Fruit fly (Drosophila melanogaster) whole organism, embryonic: Measurements from ENCODE around the gene trx.

ENCODE experiments used
- Aef1 ChIP-seq: fragments of 200-800 bp; sonication (Bioruptor generic); IDR thresholded peaks from 3 replicates; pipeline ENCODE4 v1.3.6; 2022; ENCODE audit warnings: missing biosample characterization, missing genetic modification characterization
- CG10147 ChIP-seq: fragments of 200-800 bp; sonication (Bioruptor generic); optimal IDR thresholded peaks from 2 replicates; lab custom pipeline; 2019; ENCODE audit warnings: missing biosample characterization, mild to moderate bottlenecking, missing genetic modification characterization, moderate library complexity
- CG11093 ChIP-seq: fragments of 200-800 bp; sonication (Bioruptor generic); IDR thresholded peaks from 3 replicates; pipeline ENCODE4 v1.3.6; 2022; ENCODE audit warnings: missing biosample characterization, missing genetic modification characterization
- CG13894 ChIP-seq: fragments of 200-800 bp; sonication (Bioruptor generic); optimal IDR thresholded peaks from 3 replicates; lab custom pipeline; 2018; ENCODE audit warnings: missing biosample characterization, mild to moderate bottlenecking, missing genetic modification characterization, moderate library complexity
- CG15514 ChIP-seq: fragments of 200-800 bp; sonication (Bioruptor generic); optimal IDR thresholded peaks from 3 replicates; lab custom pipeline; 2017; ENCODE audit warnings: missing biosample characterization, missing genetic modification characterization, mild to moderate bottlenecking, moderate library complexity, missing genetic modification reagents
- CG1603 ChIP-seq: fragments of 200-800 bp; sonication (Bioruptor generic); optimal IDR thresholded peaks from 2 replicates; lab custom pipeline; 2019; ENCODE audit warnings: missing biosample characterization, mild to moderate bottlenecking, missing genetic modification characterization, moderate library complexity
- CG1647 ChIP-seq: fragments of 200-800 bp; sonication (Bioruptor generic); optimal IDR thresholded peaks from 3 replicates; lab custom pipeline; 2016; ENCODE audit warnings: missing biosample characterization, missing genetic modification characterization
- CG17385 ChIP-seq: fragments of 200-800 bp; sonication (Bioruptor generic); optimal IDR thresholded peaks from 3 replicates; lab custom pipeline; 2018; ENCODE audit warnings: missing biosample characterization, mild to moderate bottlenecking, missing genetic modification characterization
- CG2129 ChIP-seq: fragments of 200-800 bp; sonication (Bioruptor generic); IDR thresholded peaks from 2 replicates; pipeline ENCODE4 v1.3.6; 2022; ENCODE audit warnings: missing biosample characterization, missing genetic modification characterization; ENCODE audit not compliant: partially characterized antibody
- CG2199 ChIP-seq: fragments of 200-800 bp; sonication (Bioruptor generic); IDR thresholded peaks from 3 replicates; pipeline ENCODE4 v1.3.6; 2022; ENCODE audit warnings: missing biosample characterization, missing genetic modification characterization
- CG33557 ChIP-seq: fragments of 200-800 bp; sonication (Bioruptor generic); optimal IDR thresholded peaks from 2 replicates; lab custom pipeline; 2019; ENCODE audit warnings: missing biosample characterization, mild to moderate bottlenecking, missing genetic modification characterization, moderate library complexity
- CG6175 ChIP-seq: fragments of 200-800 bp; sonication (Bioruptor generic); IDR thresholded peaks from 3 replicates; pipeline ENCODE4 v1.3.6; 2022; ENCODE audit warnings: missing biosample characterization, missing genetic modification characterization
- CG6254 ChIP-seq: fragments of 200-800 bp; sonication (Bioruptor generic); optimal IDR thresholded peaks from 3 replicates; lab custom pipeline; 2017; ENCODE audit warnings: mild to moderate bottlenecking, missing biosample characterization, missing genetic modification reagents, missing genetic modification characterization
- CG6791 ChIP-seq: fragments of 200-800 bp; sonication (Bioruptor generic); IDR thresholded peaks from 3 replicates; pipeline ENCODE4 v1.3.6; 2022; ENCODE audit warnings: missing biosample characterization, missing genetic modification characterization; ENCODE audit not compliant: partially characterized antibody
- CG7786 ChIP-seq: fragments of 200-800 bp; sonication (Bioruptor generic); optimal IDR thresholded peaks from 2 replicates; lab custom pipeline; 2016; ENCODE audit warnings: missing biosample characterization, missing genetic modification characterization
- CG8478 ChIP-seq: fragments of >200 bp; optimal IDR thresholded peaks from 2 replicates; lab custom pipeline; 2018
- CkIIα-i1 ChIP-seq: fragments of 200-800 bp; sonication (Bioruptor generic); IDR thresholded peaks from 2 replicates; pipeline ENCODE4 v1.3.6; 2022; ENCODE audit warnings: missing biosample characterization, missing genetic modification characterization
- D19B ChIP-seq: fragments of 200-800 bp; sonication (Bioruptor generic); optimal IDR thresholded peaks from 2 replicates; lab custom pipeline; 2017; ENCODE audit warnings: missing biosample characterization, mild to moderate bottlenecking, missing genetic modification characterization
- Dp ChIP-seq: fragments of 200-800 bp; sonication (Bioruptor generic); optimal IDR thresholded peaks from 2 replicates; lab custom pipeline; 2018; ENCODE audit warnings: missing biosample characterization, mild to moderate bottlenecking, missing genetic modification characterization, moderate library complexity
- HLHmδ ChIP-seq: fragments of 200-800 bp; sonication (Bioruptor generic); optimal IDR thresholded peaks from 2 replicates; lab custom pipeline; 2018; ENCODE audit warnings: missing biosample characterization, mild to moderate bottlenecking, missing genetic modification characterization, moderate library complexity
- HmgD ChIP-seq: fragments of 200-800 bp; sonication (Bioruptor generic); optimal IDR thresholded peaks from 3 replicates; lab custom pipeline; 2016; ENCODE audit warnings: missing biosample characterization, missing genetic modification characterization
- HmgZ ChIP-seq: fragments of 200-800 bp; sonication (Bioruptor generic); optimal IDR thresholded peaks from 2 replicates; lab custom pipeline; 2018; ENCODE audit warnings: missing biosample characterization, mild to moderate bottlenecking, missing genetic modification characterization
- Kr ChIP-seq: fragments of 200-800 bp; sonication (Bioruptor generic); optimal IDR thresholded peaks from 2 replicates; lab custom pipeline; 2017; ENCODE audit warnings: missing biosample characterization, mild to moderate bottlenecking, missing genetic modification characterization
- MTF-1 ChIP-seq: fragments of 200-800 bp; sonication (Bioruptor generic); optimal IDR thresholded peaks from 2 replicates; lab custom pipeline; 2018; ENCODE audit warnings: missing biosample characterization, mild to moderate bottlenecking, missing genetic modification characterization, borderline replicate concordance
- Meics ChIP-seq: fragments of 200-800 bp; sonication (Bioruptor generic); optimal IDR thresholded peaks from 2 replicates; lab custom pipeline; 2017; ENCODE audit warnings: missing biosample characterization, mild to moderate bottlenecking, missing genetic modification characterization
- Mrtf ChIP-seq: fragments of 200-800 bp; sonication (Bioruptor generic); IDR thresholded peaks from 3 replicates; pipeline ENCODE4 v1.3.6; 2022; ENCODE audit warnings: missing biosample characterization, missing genetic modification characterization
- NK7.1 ChIP-seq: fragments of 200-800 bp; sonication (Bioruptor generic); optimal IDR thresholded peaks from 3 replicates; lab custom pipeline; 2016; ENCODE audit warnings: missing biosample characterization, missing genetic modification characterization
- Optix ChIP-seq: fragments of 200-800 bp; sonication (Bioruptor generic); IDR thresholded peaks from 3 replicates; pipeline ENCODE4 v1.3.6; 2022; ENCODE audit warnings: missing biosample characterization, missing genetic modification characterization
- Xrp1 ChIP-seq: fragments of 200-800 bp; sonication (Bioruptor generic); IDR thresholded peaks from 2 replicates; pipeline ENCODE4 v1.3.6; 2022; ENCODE audit warnings: missing biosample characterization, missing genetic modification characterization
- ash1 ChIP-seq: fragments of 200-800 bp; sonication (Bioruptor generic); optimal IDR thresholded peaks from 2 replicates; lab custom pipeline; 2018; ENCODE audit warnings: missing biosample characterization, mild to moderate bottlenecking, missing genetic modification characterization
- ato ChIP-seq: fragments of 200-800 bp; sonication (Bioruptor generic); IDR thresholded peaks from 2 replicates; pipeline ENCODE4 v1.3.6; 2022; ENCODE audit warnings: missing biosample characterization, missing genetic modification characterization; ENCODE audit not compliant: partially characterized antibody
- bab2 ChIP-seq: fragments of 200-800 bp; sonication (Bioruptor generic); optimal IDR thresholded peaks from 2 replicates; lab custom pipeline; 2016; ENCODE audit warnings: missing biosample characterization, missing genetic modification characterization
- bbx ChIP-seq: fragments of 200-800 bp; sonication (Bioruptor generic); IDR thresholded peaks from 2 replicates; pipeline ENCODE4 v1.3.6; 2022; ENCODE audit warnings: missing biosample characterization, missing genetic modification characterization; ENCODE audit not compliant: partially characterized antibody
- btn ChIP-seq: fragments of 200-800 bp; sonication (Bioruptor generic); optimal IDR thresholded peaks from 2 replicates; lab custom pipeline; 2016; ENCODE audit warnings: missing biosample characterization, missing genetic modification characterization
- eyg ChIP-seq: fragments of 200-800 bp; sonication (Bioruptor generic); optimal IDR thresholded peaks from 3 replicates; lab custom pipeline; 2016; ENCODE audit warnings: missing biosample characterization, missing genetic modification characterization
- grn ChIP-seq: fragments of 200-800 bp; sonication (Bioruptor generic); optimal IDR thresholded peaks from 3 replicates; lab custom pipeline; 2017; ENCODE audit warnings: missing biosample characterization, missing genetic modification characterization
- insv ChIP-seq, 2 experiments: fragments of 200-800 bp; sonication (Bioruptor generic); optimal IDR thresholded peaks; 3 replicates each; lab custom pipeline; 2016 to 2018; ENCODE audit warnings: missing biosample characterization in 2 of 2, missing genetic modification characterization in 2 of 2
- jing ChIP-seq: fragments of 200-800 bp; sonication (Bioruptor generic); optimal IDR thresholded peaks from 2 replicates; lab custom pipeline; 2018; ENCODE audit warnings: missing biosample characterization, mild to moderate bottlenecking, missing genetic modification characterization
- kah ChIP-seq: fragments of 200-800 bp; sonication (Bioruptor generic); optimal IDR thresholded peaks from 2 replicates; lab custom pipeline; 2018; ENCODE audit warnings: missing biosample characterization, mild to moderate bottlenecking, missing genetic modification characterization
- maf-S ChIP-seq: fragments of 200-800 bp; sonication (Bioruptor generic); optimal IDR thresholded peaks from 2 replicates; lab custom pipeline; 2016; ENCODE audit warnings: missing biosample characterization, missing genetic modification characterization
- mld ChIP-seq: fragments of 200-800 bp; sonication (Bioruptor generic); IDR thresholded peaks from 3 replicates; pipeline ENCODE4 v1.3.6; 2022; ENCODE audit warnings: missing biosample characterization, missing genetic modification characterization; ENCODE audit not compliant: partially characterized antibody
- onecut ChIP-seq: fragments of 200-800 bp; sonication (Bioruptor generic); IDR thresholded peaks from 2 replicates; pipeline ENCODE4 v1.3.6; 2022; ENCODE audit warnings: missing biosample characterization, missing genetic modification characterization
- otp ChIP-seq: fragments of 200-800 bp; sonication (Bioruptor generic); IDR thresholded peaks from 3 replicates; pipeline ENCODE4, ENCODE4 v1.3.6; 2022; ENCODE audit warnings: missing biosample characterization, missing genetic modification characterization
- rib ChIP-seq: fragments of 200-800 bp; sonication (Bioruptor generic); IDR thresholded peaks from 2 replicates; pipeline ENCODE4 v1.3.6; 2022; ENCODE audit warnings: missing biosample characterization, missing genetic modification characterization
- so ChIP-seq: fragments of 200-800 bp; sonication (Bioruptor generic); IDR thresholded peaks from 3 replicates; pipeline ENCODE4 v1.3.6; 2022; ENCODE audit warnings: missing biosample characterization, missing genetic modification characterization
- ssp ChIP-seq: fragments of 200-800 bp; sonication (Bioruptor generic); IDR thresholded peaks from 2 replicates; pipeline ENCODE4 v1.3.6; 2022; ENCODE audit warnings: missing biosample characterization, missing genetic modification characterization
- tgo ChIP-seq: fragments of 200-800 bp; sonication (Bioruptor generic); IDR thresholded peaks from 3 replicates; pipeline ENCODE4 v1.3.6; 2022; ENCODE audit warnings: missing biosample characterization, missing genetic modification characterization
- tio ChIP-seq: fragments of 200-800 bp; sonication (Bioruptor generic); optimal IDR thresholded peaks from 2 replicates; lab custom pipeline; 2017; ENCODE audit warnings: missing biosample characterization, missing genetic modification characterization, inconsistent platforms
- toy ChIP-seq: fragments of 200-800 bp; sonication (Bioruptor generic); IDR thresholded peaks from 2 replicates; pipeline ENCODE4 v1.3.6; 2022; ENCODE audit warnings: missing biosample characterization, missing genetic modification characterization
- wek ChIP-seq: fragments of 200-800 bp; sonication (Bioruptor generic); optimal IDR thresholded peaks from 3 replicates; lab custom pipeline; 2018; ENCODE audit warnings: missing biosample characterization, mild to moderate bottlenecking, missing genetic modification characterization, moderate library complexity

Gene trx

DNA sequence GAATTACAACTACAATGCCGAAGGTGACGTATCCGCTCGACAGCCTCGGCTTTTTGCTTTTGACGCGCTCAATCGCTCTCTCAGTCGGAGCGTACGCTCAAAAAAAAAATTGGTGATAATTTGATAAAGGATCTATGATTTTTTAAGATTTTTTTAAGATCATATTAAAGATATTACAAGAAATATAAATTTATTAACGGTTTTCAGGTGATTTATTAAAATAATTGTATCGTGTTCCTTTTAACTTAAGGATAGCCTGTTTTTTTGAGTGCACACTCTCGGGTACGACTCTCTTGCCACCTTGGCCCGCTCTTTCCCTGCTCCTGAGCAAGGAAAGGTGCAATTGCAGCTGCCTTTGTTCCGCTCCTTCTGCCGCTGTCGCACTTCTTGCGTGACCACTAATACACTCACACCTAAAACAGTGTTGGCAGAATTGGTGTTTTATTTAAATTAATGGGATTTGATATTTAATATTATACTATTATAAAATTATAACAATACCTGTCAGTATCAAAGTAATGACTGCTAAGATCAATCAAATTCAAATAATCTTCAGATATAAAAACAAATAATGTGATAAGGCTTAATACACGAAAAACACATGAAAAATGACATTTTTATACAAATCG, 8.7 kb downstream of the trx start (continued):
- no peak for TF ChIP-seq mld (GFP tag; lab: Robert Waterston, UW)
- TF ChIP-seq maf-S (GFP tag; lab: Kevin White, UChicago) = no peak
- peak; percentile 69 for TF ChIP-seq CG15514 (GFP tag; lab: Kevin White, UChicago)
- TF ChIP-seq CG1647 = no peak
- 0 out of 3 replicates have a peak, but pooled peaks have one; percentile 23 for TF ChIP-seq CG6175
- peak; percentile 78 for TF ChIP-seq CG17385
- peak; percentile 71 for TF ChIP-seq CG6254 (GFP tag; lab: Kevin White, UChicago)
- peak; percentile 97 for TF ChIP-seq Xrp1 (GFP tag; lab: Robert Waterston, UW)
- TF ChIP-seq CG33557 (GFP tag; lab: Kevin White, UChicago) = peak; percentile 79
- TF ChIP-seq insv (GFP tag; optimal IDR thresholded peaks at IDR 0.05; lab: Kevin White, UChicago) = no peak
- TF ChIP-seq toy (GFP tag; lab: Robert Waterston, UW) = peak; percentile 47; the same call in 1 of the 2 replicates
- TF ChIP-seq MTF-1 (GFP tag; lab: Kevin White, UChicago) = peak; percentile 46
- TF ChIP-seq bab2 = peak; percentile 41
- TF ChIP-seq ash1 (GFP tag; lab: Kevin White, UChicago) = no peak
- peak; percentile 77 for TF ChIP-seq CG11093 (GFP tag; lab: Robert Waterston, UW)
- TF ChIP-seq tio (GFP tag; lab: Kevin White, UChicago) = no peak
- no peak for TF ChIP-seq CkIIα-i1 (GFP tag; lab: Robert Waterston, UW)
- TF ChIP-seq rib (GFP tag; lab: Robert Waterston, UW) = no peak
- TF ChIP-seq NK7.1 (GFP tag; lab: Kevin White, UChicago) = no peak
- no peak for TF ChIP-seq HmgD (GFP tag; lab: Kevin White, UChicago)
- TF ChIP-seq HLHmδ (GFP tag; lab: Kevin White, UChicago) = no peak
- peak; percentile 54; the same call in 2 of the 3 replicates for TF ChIP-seq Optix
- TF ChIP-seq CG1603 (tag; lab: Kevin White, UChicago) = no peak
- no peak for TF ChIP-seq btn
- no peak for TF ChIP-seq wek (GFP tag; lab: Kevin White, UChicago)
- no peak for TF ChIP-seq Dp
- TF ChIP-seq CG8478 (lab: Kevin White, UChicago) = no peak
- TF ChIP-seq HmgZ (tag; lab: Kevin White, UChicago) = peak; percentile 64
- no peak for TF ChIP-seq CG7786 (GFP tag; lab: Kevin White, UChicago)
- peak; percentile 81; the same call in 2 of the 3 replicates for TF ChIP-seq otp (GFP tag; lab: Robert Waterston, UW)
- no peak for TF ChIP-seq eyg (GFP tag; lab: Kevin White, UChicago)
- no peak for TF ChIP-seq bbx
- peak; percentile 43 for TF ChIP-seq kah (GFP tag; lab: Kevin White, UChicago)
- no peak for TF ChIP-seq grn (GFP tag; lab: Kevin White, UChicago)
- peak; percentile 66; the same call in 2 of the 3 replicates for TF ChIP-seq Mrtf
- TF ChIP-seq CG13894 (tag; lab: Kevin White, UChicago) = no peak
- TF ChIP-seq CG10147 (GFP tag; lab: Kevin White, UChicago) = no peak
- TF ChIP-seq ato (GFP tag; lab: Robert Waterston, UW) = no peak
- peak; percentile 55; the same call in 1 of the 3 replicates for TF ChIP-seq CG2199 (GFP tag; lab: Robert Waterston, UW)
- peak; percentile 79 for TF ChIP-seq Kr (GFP tag; lab: Kevin White, UChicago)
- peak; percentile 88 for TF ChIP-seq so (GFP tag; lab: Robert Waterston, UW)
- peak; percentile 80 for TF ChIP-seq Meics (GFP tag; lab: Kevin White, UChicago)
- TF ChIP-seq jing (GFP tag; lab: Kevin White, UChicago) = peak; percentile 46
- TF ChIP-seq D19B (GFP tag; lab: Kevin White, UChicago) = no peak
- TF ChIP-seq Aef1 (GFP tag; lab: Robert Waterston, UW) = peak; percentile 54
- peak; percentile 81 for TF ChIP-seq onecut (GFP tag; lab: Robert Waterston, UW)
- TF ChIP-seq CG2129 (GFP tag; lab: Robert Waterston, UW) = no peak
- TF ChIP-seq CG6791 (GFP tag; lab: Robert Waterston, UW) = no peak
- peak; percentile 74 for TF ChIP-seq tgo (GFP tag; lab: Robert Waterston, UW)
- peak; percentile 68 for TF ChIP-seq ssp (GFP tag; lab: Robert Waterston, UW)
